Worm (Caenorhabditis elegans): ENCODE results near the gene rgef-1.

ce11 chrV:9609217-9609616 lies 47.7 kb upstream of the rgef-1 start:
- TF ChIP-seq him-1 (tag; optimal IDR thresholded peaks at IDR 0.05) (no peak), dao-5 (tag; optimal IDR thresholded peaks at IDR 0.05) (no peak), W03F9.2 (tag; optimal IDR thresholded peaks at IDR 0.05) (no peak)
